Worm (Caenorhabditis elegans): ENCODE data around the gene C53D6.4.

The C53D6.4 gene

ce11 chrIV:9020840-9021239 is at the start of gene C53D6.4:
Gene C53D6.4 (minus strand): TSS chrIV:9020940.
- no peak for TF ChIP-seq C38D4.7 (GFP tag; optimal IDR thresholded peaks at IDR 0.05)

- no peak for TF ChIP-seq sox-4 (tag; optimal IDR thresholded peaks at IDR 0.05)
- no peak for TF ChIP-seq sox-2 (GFP tag; IDR thresholded peaks at IDR 0.05)
- TF ChIP-seq ceh-24 (tag; optimal IDR thresholded peaks at IDR 0.05): no peak
- TF ChIP-seq zip-5 (tag; optimal IDR thresholded peaks at IDR 0.05): no peak
- TF ChIP-seq tbx-7 (tag; optimal IDR thresholded peaks at IDR 0.05): no peak
- peak; percentile 73 for TF ChIP-seq elt-2 (tag; optimal IDR thresholded peaks at IDR 0.05)
These were observed 49.4 kb upstream of the C53D6.4 start for ce11 chrIV:9070188-9070587.

ce11 chrIV:9069703-9070102 is 49.0 kb upstream of the C53D6.4 start, which contains the start of gene nhr-11:
Gene nhr-11 (plus strand): TSS chrIV:9070003.
- no peak for TF ChIP-seq pha-4 (tag; optimal IDR thresholded peaks at IDR 0.05)
- TF ChIP-seq F13H6.1 (tag; optimal IDR thresholded peaks at IDR 0.05): no peak
- TF ChIP-seq ceh-34 (tag; optimal IDR thresholded peaks at IDR 0.05): no peak
- no peak for TF ChIP-seq che-1 (tag; optimal IDR thresholded peaks at IDR 0.05)
- no peak for TF ChIP-seq hlh-13 (GFP tag; optimal IDR thresholded peaks at IDR 0.05)
- no peak for TF ChIP-seq eyg-1 (tag; optimal IDR thresholded peaks at IDR 0.05)

- TF ChIP-seq rnt-1 (tag; optimal IDR thresholded peaks at IDR 0.05) (no peak), sox-2 (GFP tag; IDR thresholded peaks at IDR 0.05) (no peak), lim-6 (tag; optimal IDR thresholded peaks at IDR 0.05) (no peak), ahr-1 (tag; optimal IDR thresholded peaks at IDR 0.05) (no peak), che-1 (tag; optimal IDR thresholded peaks at IDR 0.05) (no peak), gmeb-2 (tag; optimal IDR thresholded peaks at IDR 0.05) (no peak), pha-4 (tag; optimal IDR thresholded peaks at IDR 0.05) (no peak), hlh-15 (tag; optimal IDR thresholded peaks at IDR 0.05) (no peak), ceh-19 (GFP tag; optimal IDR thresholded peaks at IDR 0.05) (no peak), hlh-30 (tag; optimal IDR thresholded peaks at IDR 0.05; ENCODE audit: insufficient read depth) (no peak), ztf-16 (tag; optimal IDR thresholded peaks at IDR 0.05) (no peak), npax-4 (tag; optimal IDR thresholded peaks at IDR 0.05) (no peak), lin-11 (tag; optimal IDR thresholded peaks at IDR 0.05) (no peak), syd-9 (tag; optimal IDR thresholded peaks at IDR 0.05) (no peak), unc-42 (tag; optimal IDR thresholded peaks at IDR 0.05) (no peak), pqm-1 (tag; optimal IDR thresholded peaks at IDR 0.05) (no peak), ttx-3 (tag; optimal IDR thresholded peaks at IDR 0.05) (no peak), ceh-14 (tag; optimal IDR thresholded peaks at IDR 0.05) (no peak), unc-55 (GFP tag; optimal IDR thresholded peaks at IDR 0.05) (no peak), eyg-1 (tag; optimal IDR thresholded peaks at IDR 0.05) (no peak)
These were observed 42.8 kb upstream of the C53D6.4 start for ce11 chrIV:9063518-9063917.

ce11 chrIV:9053403-9053802 is 32.7 kb upstream of the C53D6.4 start:
- no peak for TF ChIP-seq elt-2 (tag; optimal IDR thresholded peaks at IDR 0.05)
- TF ChIP-seq ref-2 (tag; optimal IDR thresholded peaks at IDR 0.05): no peak
- no peak for TF ChIP-seq ceh-24 (tag; optimal IDR thresholded peaks at IDR 0.05)
- TF ChIP-seq ceh-34 (tag; optimal IDR thresholded peaks at IDR 0.05): no peak
- no peak for TF ChIP-seq C08G9.2 (tag; optimal IDR thresholded peaks at IDR 0.05)
- no peak for TF ChIP-seq sox-2 (GFP tag; IDR thresholded peaks at IDR 0.05)
- TF ChIP-seq ceh-22 (tag; optimal IDR thresholded peaks at IDR 0.05): no peak
- TF ChIP-seq unc-55 (GFP tag; optimal IDR thresholded peaks at IDR 0.05): no peak
- TF ChIP-seq ama-1 (optimal IDR thresholded peaks at IDR 0.05): no peak
- TF ChIP-seq nhr-232 (tag; optimal IDR thresholded peaks at IDR 0.05): no peak
- TF ChIP-seq hlh-13 (GFP tag; optimal IDR thresholded peaks at IDR 0.05): no peak
- no peak for TF ChIP-seq rnt-1 (tag; optimal IDR thresholded peaks at IDR 0.05)
- no peak for TF ChIP-seq unc-42 (tag; optimal IDR thresholded peaks at IDR 0.05)
- no peak for TF ChIP-seq mec-3 (tag; optimal IDR thresholded peaks at IDR 0.05; ENCODE audit: borderline replicate concordance)

Data from whole organism, late embryonic.